Worm (Caenorhabditis elegans) whole organism, mixed stage, embryonic: ENCODE results near the gene W01C9.2.

Source experiments
- M03D4.4 ChIP-seq: sonication (generic microtip); optimal IDR thresholded peaks from 2 replicates; lab custom pipeline; 2017; ENCODE audit warnings: mild to moderate bottlenecking, missing genetic modification characterization, missing compliant biosample characterization
- bed-3 ChIP-seq: fragments of 200-800 bp; sonication (Bioruptor generic); optimal IDR thresholded peaks from 3 replicates; lab custom pipeline; 2018; ENCODE audit warnings: mild to moderate bottlenecking, missing genetic modification characterization, moderate library complexity, missing compliant biosample characterization
- blmp-1 ChIP-seq: fragments of 150-350 bp; optimal IDR thresholded peaks from 2 replicates; lab custom pipeline; 2014; ENCODE audit warnings: missing biosample characterization, missing genetic modification characterization
- ceh-39 ChIP-seq: fragments of 150-350 bp; optimal IDR thresholded peaks from 2 replicates; lab custom pipeline; 2014; ENCODE audit warnings: missing biosample characterization, missing genetic modification characterization
- ceh-43 ChIP-seq: fragments of 200-800 bp; sonication (Bioruptor generic); optimal IDR thresholded peaks from 2 replicates; lab custom pipeline; 2018; ENCODE audit warnings: mild to moderate bottlenecking, missing genetic modification characterization, moderate library complexity, missing compliant biosample characterization
- ceh-83 ChIP-seq: fragments of 200-800 bp; sonication (Bioruptor generic); optimal IDR thresholded peaks from 2 replicates; lab custom pipeline; 2018; ENCODE audit warnings: mild to moderate bottlenecking, missing genetic modification characterization, missing compliant biosample characterization
- ces-1 ChIP-seq: fragments of 150-350 bp; optimal IDR thresholded peaks from 2 replicates; lab custom pipeline; 2014; ENCODE audit warnings: missing biosample characterization, missing genetic modification reagents, missing genetic modification characterization
- cnd-1 ChIP-seq: fragments of 200-800 bp; sonication (Bioruptor generic); optimal IDR thresholded peaks from 2 replicates; lab custom pipeline; 2018; ENCODE audit warnings: mild to moderate bottlenecking, missing genetic modification characterization, missing compliant biosample characterization
- drap-1 ChIP-seq: fragments of 200-800 bp; sonication (Bioruptor generic); optimal IDR thresholded peaks from 3 replicates; lab custom pipeline; 2018; ENCODE audit warnings: mild to moderate bottlenecking, missing genetic modification characterization, missing compliant biosample characterization
- elt-1 ChIP-seq: sonication (generic microtip); optimal IDR thresholded peaks from 2 replicates; lab custom pipeline; 2017; ENCODE audit warnings: missing genetic modification characterization, mild to moderate bottlenecking, missing compliant biosample characterization, antibody characterized with exemption, moderate library complexity, borderline replicate concordance; ENCODE audit not compliant: insufficient read depth
- elt-3 ChIP-seq: fragments of 150-350 bp; optimal IDR thresholded peaks from 2 replicates; lab custom pipeline; 2014; ENCODE audit warnings: missing biosample characterization, missing genetic modification characterization
- flh-1 ChIP-seq: fragments of 200-800 bp; sonication (Bioruptor generic); optimal IDR thresholded peaks from 2 replicates; lab custom pipeline; 2018; ENCODE audit warnings: mild to moderate bottlenecking, missing genetic modification characterization, moderate library complexity, missing compliant biosample characterization
- ham-2 ChIP-seq: fragments of 200-800 bp; sonication (Bioruptor generic); optimal IDR thresholded peaks from 2 replicates; lab custom pipeline; 2018; ENCODE audit warnings: mild to moderate bottlenecking, missing genetic modification characterization, missing compliant biosample characterization
- hlh-1 ChIP-seq: fragments of 150-350 bp; optimal IDR thresholded peaks from 2 replicates; lab custom pipeline; 2014; ENCODE audit warnings: missing biosample characterization, missing genetic modification reagents, missing genetic modification characterization
- lin-13 ChIP-seq: fragments of 150-350 bp; optimal IDR thresholded peaks from 2 replicates; lab custom pipeline; 2014; ENCODE audit warnings: missing biosample characterization, missing genetic modification characterization
- lin-32 ChIP-seq: fragments of 200-800 bp; sonication (Bioruptor generic); optimal IDR thresholded peaks from 2 replicates; lab custom pipeline; 2018; ENCODE audit warnings: mild to moderate bottlenecking, missing genetic modification characterization, missing compliant biosample characterization
- lsy-2 ChIP-seq: fragments of 150-350 bp; optimal IDR thresholded peaks from 2 replicates; lab custom pipeline; 2014; ENCODE audit warnings: missing biosample characterization, missing genetic modification characterization
- mab-5 ChIP-seq: fragments of 150-350 bp; optimal IDR thresholded peaks from 2 replicates; lab custom pipeline; 2014; ENCODE audit warnings: missing biosample characterization, missing genetic modification characterization
- mep-1 ChIP-seq: fragments of 150-350 bp; optimal IDR thresholded peaks from 2 replicates; lab custom pipeline; 2017; ENCODE audit warnings: missing biosample characterization, missing genetic modification reagents, missing genetic modification characterization, inconsistent platforms
- mls-2 ChIP-seq: sonication (generic microtip); optimal IDR thresholded peaks from 2 replicates; lab custom pipeline; 2016; ENCODE audit warnings: mild to moderate bottlenecking, missing genetic modification characterization, moderate library complexity, missing compliant biosample characterization
- nhr-12 ChIP-seq: fragments of 150-350 bp; optimal IDR thresholded peaks from 2 replicates; lab custom pipeline; 2014; ENCODE audit warnings: missing biosample characterization, missing genetic modification characterization
- nhr-2 ChIP-seq: fragments of 150-350 bp; optimal IDR thresholded peaks from 2 replicates; lab custom pipeline; 2014; ENCODE audit warnings: missing biosample characterization, missing genetic modification characterization
- nhr-237 ChIP-seq: fragments of 150-350 bp; optimal IDR thresholded peaks from 2 replicates; lab custom pipeline; 2014; ENCODE audit warnings: missing biosample characterization, missing genetic modification characterization
- nhr-28 ChIP-seq: fragments of 150-350 bp; optimal IDR thresholded peaks from 2 replicates; lab custom pipeline; 2014; ENCODE audit warnings: missing biosample characterization, missing genetic modification characterization
- nhr-76 ChIP-seq: sonication (generic microtip); optimal IDR thresholded peaks from 2 replicates; lab custom pipeline; 2017; ENCODE audit warnings: missing biosample characterization, missing genetic modification characterization
- pha-4 ChIP-seq: fragments of 150-350 bp; optimal IDR thresholded peaks from 2 replicates; lab custom pipeline; 2018; ENCODE audit warnings: missing biosample characterization, missing genetic modification reagents, missing genetic modification characterization
- sem-2 ChIP-seq: fragments of 200-800 bp; sonication (Bioruptor generic); optimal IDR thresholded peaks from 2 replicates; lab custom pipeline; 2018; ENCODE audit warnings: mild to moderate bottlenecking, missing genetic modification characterization, missing compliant biosample characterization
- snpc-4 ChIP-seq: fragments of 150-350 bp; optimal IDR thresholded peaks from 2 replicates; lab custom pipeline; 2014; ENCODE audit warnings: missing biosample characterization, missing genetic modification characterization
- sptf-1 ChIP-seq: sonication (generic microtip); optimal IDR thresholded peaks from 2 replicates; lab custom pipeline; 2017; ENCODE audit warnings: mild to moderate bottlenecking, missing genetic modification characterization, moderate library complexity, missing compliant biosample characterization
- tbx-8 ChIP-seq: fragments of 200-800 bp; sonication (Bioruptor generic); optimal IDR thresholded peaks from 2 replicates; lab custom pipeline; 2018; ENCODE audit warnings: mild to moderate bottlenecking, missing genetic modification characterization, moderate library complexity, missing compliant biosample characterization
- unc-120 ChIP-seq: sonication (generic microtip); optimal IDR thresholded peaks from 2 replicates; lab custom pipeline; 2017; ENCODE audit warnings: missing genetic modification characterization, missing compliant biosample characterization; ENCODE audit not compliant: poor library complexity, severe bottlenecking
- unc-39 ChIP-seq: fragments of 150-350 bp; optimal IDR thresholded peaks from 2 replicates; lab custom pipeline; 2014; ENCODE audit warnings: missing biosample characterization, missing genetic modification characterization
- zip-8 ChIP-seq: fragments of 150-350 bp; optimal IDR thresholded peaks from 2 replicates; lab custom pipeline; 2014; ENCODE audit warnings: missing biosample characterization, missing genetic modification characterization

W01C9.2 gene

ce11 chrII:8504074-8504724 is 32.0 kb upstream of the W01C9.2 start:
- TF ChIP-seq nhr-28 (tag; lab: Kevin White, UChicago): no peak
- no peak for TF ChIP-seq drap-1 (GFP tag; lab: Kevin White, UChicago)

DNA sequence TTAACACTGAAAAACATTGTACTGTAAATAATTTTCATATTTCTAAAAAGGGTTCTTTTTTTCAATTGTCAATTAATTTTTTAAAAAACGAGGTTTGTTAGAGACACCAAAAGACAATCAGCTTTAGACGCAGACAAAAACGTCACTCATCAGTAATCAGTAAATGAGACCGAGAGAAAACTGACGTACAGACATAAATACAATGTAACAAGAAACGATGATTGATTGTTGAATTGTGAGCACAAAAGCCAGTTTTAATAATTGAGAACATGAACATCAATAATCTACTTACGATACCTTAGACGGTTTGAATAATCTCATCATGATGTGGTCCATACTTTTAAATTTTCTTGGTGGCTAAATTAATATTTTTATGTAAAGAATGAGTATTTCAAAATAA is 29.4 kb upstream of the W01C9.2 start:
- TF ChIP-seq sptf-1 (tag; lab: Kevin White, UChicago) (no peak), blmp-1 (no peak), elt-3 (tag; lab: Kevin White, UChicago) (no peak), zip-8 (tag; lab: Kevin White, UChicago) (no peak)

- TF ChIP-seq lin-13: no peak
- no peak for TF ChIP-seq nhr-12 (tag; lab: Kevin White, UChicago)
- no peak for TF ChIP-seq lsy-2 (tag; lab: Kevin White, UChicago)
- no peak for TF ChIP-seq pha-4 (tag; lab: Kevin White, UChicago)
- no peak for TF ChIP-seq nhr-76
- TF ChIP-seq ceh-83: no peak
- no peak for TF ChIP-seq mab-5
- TF ChIP-seq ceh-43 (GFP tag; lab: Kevin White, UChicago): no peak
- TF ChIP-seq tbx-8 (GFP tag; lab: Kevin White, UChicago): no peak
- no peak for TF ChIP-seq bed-3
- no peak for TF ChIP-seq sptf-1 (tag; lab: Kevin White, UChicago)
- no peak for TF ChIP-seq mep-1 (tag; lab: Kevin White, UChicago)
- TF ChIP-seq nhr-28 (tag; lab: Kevin White, UChicago): no peak
- no peak for TF ChIP-seq nhr-237
- TF ChIP-seq sem-2 (GFP tag; lab: Kevin White, UChicago): no peak
- no peak for TF ChIP-seq ces-1 (GFP tag; lab: Kevin White, UChicago)
Measured at ce11 chrII:8508956-8509355, 27.2 kb upstream of the W01C9.2 start, which contains the start of gene T13H5.1. Gene T13H5.1 (minus strand): TSS chrII:8509056.

ce11 chrII:8514729-8515128 is 21.4 kb upstream of the W01C9.2 start, which contains the start of gene ctg-2:
Gene ctg-2 (plus strand): TSS chrII:8515054.
- TF ChIP-seq cnd-1 (tag; lab: Kevin White, UChicago) (no peak), nhr-28 (tag; lab: Kevin White, UChicago) (no peak), ces-1 (GFP tag; lab: Kevin White, UChicago) (no peak), mls-2 (tag; lab: Kevin White, UChicago) (no peak), nhr-2 (tag; lab: Kevin White, UChicago) (no peak), flh-1 (no peak), sptf-1 (tag; lab: Kevin White, UChicago) (no peak), hlh-1 (tag; lab: Kevin White, UChicago) (no peak), unc-120 (tag; lab: Kevin White, UChicago) (no peak), nhr-76 (no peak), elt-3 (tag; lab: Kevin White, UChicago) (no peak), unc-39 (tag; lab: Kevin White, UChicago) (no peak), drap-1 (GFP tag; lab: Kevin White, UChicago) (no peak), blmp-1 (no peak), M03D4.4 (tag; lab: Kevin White, UChicago) (no peak), lin-13 (no peak), ceh-43 (GFP tag; lab: Kevin White, UChicago) (no peak), nhr-237 (no peak), elt-1 (no peak), pha-4 (tag; lab: Kevin White, UChicago) (no peak)

DNA sequence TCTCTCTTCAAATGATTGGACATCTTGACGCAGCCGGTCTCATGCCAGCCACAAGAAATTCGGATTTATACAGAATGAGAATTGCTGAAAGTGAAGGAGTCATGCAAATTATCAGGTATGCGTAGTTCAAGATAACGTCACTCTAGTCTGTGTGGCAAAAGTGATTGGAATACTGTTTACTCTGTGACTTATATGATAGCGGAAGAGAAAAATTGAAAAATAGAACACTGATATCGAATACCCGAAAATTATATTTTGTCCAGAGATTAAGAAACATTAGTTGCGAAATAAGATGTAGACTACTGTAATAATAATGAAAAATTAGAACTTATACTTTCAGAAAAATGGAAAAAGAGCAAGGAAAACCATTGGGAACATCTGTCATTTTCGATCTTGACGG is 20.6 kb upstream of the W01C9.2 start:
- TF ChIP-seq snpc-4 (tag; lab: Kevin White, UChicago): no peak
- no peak for TF ChIP-seq nhr-2 (tag; lab: Kevin White, UChicago)

- TF ChIP-seq mep-1 (tag; lab: Kevin White, UChicago): peak; percentile 47
- no peak for TF ChIP-seq hlh-1 (tag; lab: Kevin White, UChicago)
- peak; percentile 48 for TF ChIP-seq ceh-39 (tag; lab: Kevin White, UChicago)
- peak; percentile 91 for TF ChIP-seq lsy-2 (tag; lab: Kevin White, UChicago)
- no peak for TF ChIP-seq elt-1
- TF ChIP-seq drap-1 (GFP tag; lab: Kevin White, UChicago): peak; percentile 7
- no peak for TF ChIP-seq lin-32 (GFP tag; lab: Kevin White, UChicago)
- no peak for TF ChIP-seq tbx-8 (GFP tag; lab: Kevin White, UChicago)
- TF ChIP-seq blmp-1: no peak
- TF ChIP-seq unc-120 (tag; lab: Kevin White, UChicago): no peak
- peak; percentile 71 for TF ChIP-seq sptf-1 (tag; lab: Kevin White, UChicago)
- no peak for TF ChIP-seq ces-1 (GFP tag; lab: Kevin White, UChicago)
- TF ChIP-seq ceh-83: no peak
- TF ChIP-seq pha-4 (tag; lab: Kevin White, UChicago): peak; percentile 78
- no peak for TF ChIP-seq ham-2
- no peak for TF ChIP-seq mls-2 (tag; lab: Kevin White, UChicago)
- no peak for TF ChIP-seq nhr-76
- TF ChIP-seq nhr-237: peak; percentile 32
- no peak for TF ChIP-seq snpc-4 (tag; lab: Kevin White, UChicago)
- TF ChIP-seq nhr-12 (tag; lab: Kevin White, UChicago): no peak
Measured at ce11 chrII:8516783-8517182, 19.4 kb upstream of the W01C9.2 start, which contains the start of gene rnh-2. Gene rnh-2 (plus strand): TSS chrII:8517150.
